Worm (Caenorhabditis elegans) whole organism, young adult: ENCODE data around the gene F08G12.3.

ENCODE experiments used
- B0035.1 ChIP-seq: sonication (generic microtip); optimal IDR thresholded peaks from 2 replicates; lab custom pipeline; 2016; ENCODE audit warnings: missing genetic modification characterization, mild to moderate bottlenecking, missing compliant biosample characterization, missing genotype, missing genetic modification reagents
- B0261.1 ChIP-seq: sonication (generic microtip); optimal IDR thresholded peaks from 2 replicates; lab custom pipeline; 2016; ENCODE audit warnings: mild to moderate bottlenecking, missing genetic modification characterization, moderate library complexity, missing compliant biosample characterization
- B0336.3 ChIP-seq: fragments of 200-800 bp; sonication (Bioruptor generic); IDR thresholded peaks from 2 replicates; pipeline ENCODE4 v1.3.6; 2022; ENCODE audit warnings: missing genetic modification characterization, missing compliant biosample characterization
- C17E4.6 ChIP-seq: fragments of 200-800 bp; sonication (Bioruptor generic); IDR thresholded peaks from 2 replicates; pipeline ENCODE4 v1.3.6; 2022; ENCODE audit warnings: missing genetic modification reagents, missing genetic modification characterization, missing compliant biosample characterization
- D2030.7 ChIP-seq: fragments of 200-800 bp; sonication (Bioruptor generic); IDR thresholded peaks from 2 replicates; pipeline ENCODE4 v1.3.6; 2022; ENCODE audit warnings: missing genetic modification reagents, missing genetic modification characterization, missing compliant biosample characterization
- F33H1.4 ChIP-seq: fragments of 200-800 bp; sonication (Bioruptor generic); IDR thresholded peaks from 2 replicates; pipeline ENCODE4 v1.3.6; 2022; ENCODE audit warnings: missing genetic modification reagents, missing genetic modification characterization, missing compliant biosample characterization
- F55B11.4 ChIP-seq: sonication (generic microtip); optimal IDR thresholded peaks from 2 replicates; lab custom pipeline; 2016; ENCODE audit warnings: missing compliant biosample characterization, missing genetic modification characterization, borderline replicate concordance; ENCODE audit not compliant: insufficient read depth
- F57C9.4 ChIP-seq: sonication (generic microtip); optimal IDR thresholded peaks from 2 replicates; lab custom pipeline; 2017; ENCODE audit warnings: mild to moderate bottlenecking, missing genetic modification characterization, missing compliant biosample characterization
- K12H6.12 ChIP-seq: fragments of 200-800 bp; sonication (Bioruptor generic); optimal IDR thresholded peaks from 2 replicates; lab custom pipeline; 2018; ENCODE audit warnings: mild to moderate bottlenecking, missing genetic modification characterization, missing compliant biosample characterization
- T26A5.8 ChIP-seq: sonication (generic microtip); optimal IDR thresholded peaks from 2 replicates; lab custom pipeline; 2016; ENCODE audit warnings: missing genetic modification characterization, missing compliant biosample characterization
- Y56A3A.18 ChIP-seq: fragments of 200-800 bp; sonication (Bioruptor generic); IDR thresholded peaks from 2 replicates; pipeline ENCODE4 v1.3.6; 2022; ENCODE audit warnings: missing genetic modification reagents, missing genetic modification characterization, missing compliant biosample characterization
- ama-1 ChIP-seq, 3 experiments: fragments of 150-350 bp in 1 of 3; sonication (generic microtip) in 2 of 3; optimal IDR thresholded peaks; 2 replicates each; lab custom pipeline; 2014 to 2018; ENCODE audit warnings: missing biosample characterization in 2 of 3, missing genetic modification characterization in 2 of 3, missing genetic modification reagents in 2 of 3
- atf-7 ChIP-seq: sonication (generic microtip); optimal IDR thresholded peaks from 2 replicates; lab custom pipeline; 2017; ENCODE audit warnings: mild to moderate bottlenecking, missing genetic modification characterization, missing compliant biosample characterization
- athp-1 ChIP-seq: sonication (generic microtip); optimal IDR thresholded peaks from 2 replicates; lab custom pipeline; 2017; ENCODE audit warnings: mild to moderate bottlenecking, missing genetic modification characterization, missing compliant biosample characterization
- attf-5 ChIP-seq: fragments of 200-800 bp; sonication (Bioruptor generic); optimal IDR thresholded peaks from 2 replicates; lab custom pipeline; 2018; ENCODE audit warnings: mild to moderate bottlenecking, missing genetic modification characterization, missing compliant biosample characterization
- ceh-100 ChIP-seq: fragments of 200-800 bp; sonication (Bioruptor generic); IDR thresholded peaks from 2 replicates; pipeline ENCODE4 v1.3.6; 2022; ENCODE audit warnings: missing genetic modification reagents, missing genetic modification characterization, missing compliant biosample characterization
- ceh-79 ChIP-seq: sonication (generic microtip); optimal IDR thresholded peaks from 2 replicates; lab custom pipeline; 2017; ENCODE audit warnings: mild to moderate bottlenecking, missing genetic modification characterization, missing compliant biosample characterization
- ceh-91 ChIP-seq: fragments of 200-800 bp; sonication (Bioruptor generic); IDR thresholded peaks from 2 replicates; pipeline ENCODE4 v1.3.6; 2022; ENCODE audit warnings: missing genetic modification reagents, missing genetic modification characterization, missing compliant biosample characterization
- chd-7 ChIP-seq: sonication (generic microtip); optimal IDR thresholded peaks from 2 replicates; lab custom pipeline; 2016; ENCODE audit warnings: mild to moderate bottlenecking, missing genetic modification characterization, moderate library complexity, missing compliant biosample characterization
- dpff-1 ChIP-seq: sonication (generic microtip); optimal IDR thresholded peaks from 2 replicates; lab custom pipeline; 2017; ENCODE audit warnings: mild to moderate bottlenecking, missing genetic modification characterization, missing compliant biosample characterization
- efl-1 ChIP-seq: fragments of 150-350 bp; optimal IDR thresholded peaks from 2 replicates; lab custom pipeline; 2014; ENCODE audit warnings: missing biosample characterization, missing genetic modification reagents, missing genetic modification characterization
- egl-44 ChIP-seq: fragments of 200-800 bp; sonication (Bioruptor generic); IDR thresholded peaks from 2 replicates; pipeline ENCODE4 v1.3.6; 2022; ENCODE audit warnings: missing genetic modification reagents, missing genetic modification characterization, missing compliant biosample characterization
- ekl-4 ChIP-seq: fragments of 200-800 bp; sonication (Bioruptor generic); IDR thresholded peaks from 2 replicates; pipeline ENCODE4 v1.3.6; 2022; ENCODE audit warnings: missing genetic modification reagents, missing genetic modification characterization, missing compliant biosample characterization
- ets-4 ChIP-seq: fragments of 200-800 bp; sonication (Bioruptor generic); optimal IDR thresholded peaks from 2 replicates; lab custom pipeline; 2018; ENCODE audit warnings: mild to moderate bottlenecking, missing genetic modification characterization, missing compliant biosample characterization
- him-1 ChIP-seq: sonication (generic microtip); optimal IDR thresholded peaks from 2 replicates; lab custom pipeline; 2016; ENCODE audit warnings: missing genotype, missing genetic modification reagents, missing genetic modification characterization, missing compliant biosample characterization
- hlh-12 ChIP-seq: sonication (generic microtip); optimal IDR thresholded peaks from 2 replicates; lab custom pipeline; 2016; ENCODE audit warnings: missing genetic modification characterization, missing compliant biosample characterization
- hmg-1.2 ChIP-seq: fragments of 200-800 bp; sonication (Bioruptor generic); IDR thresholded peaks from 2 replicates; pipeline ENCODE4 v1.3.6; 2022; ENCODE audit warnings: missing genetic modification reagents, missing genetic modification characterization, missing compliant biosample characterization
- hmg-20 ChIP-seq: fragments of 200-800 bp; sonication (Bioruptor generic); IDR thresholded peaks from 2 replicates; pipeline ENCODE4 v1.3.6; 2022; ENCODE audit warnings: missing genetic modification reagents, missing genetic modification characterization, missing compliant biosample characterization
- lag-1 ChIP-seq: fragments of 200-800 bp; sonication (Bioruptor generic); IDR thresholded peaks from 2 replicates; pipeline ENCODE4 v1.3.6; 2022; ENCODE audit warnings: missing genetic modification reagents, missing genetic modification characterization, missing compliant biosample characterization
- lin-26 ChIP-seq: fragments of 200-800 bp; sonication (Bioruptor generic); IDR thresholded peaks from 2 replicates; pipeline ENCODE4 v1.3.6; 2022; ENCODE audit warnings: missing genetic modification reagents, missing genetic modification characterization, missing compliant biosample characterization
- lin-40 ChIP-seq: sonication (generic microtip); optimal IDR thresholded peaks from 2 replicates; lab custom pipeline; 2016; ENCODE audit warnings: missing genetic modification characterization, mild to moderate bottlenecking, missing compliant biosample characterization, missing genotype, missing genetic modification reagents
- lir-1 ChIP-seq: fragments of 200-800 bp; sonication (Bioruptor generic); conservative IDR thresholded peaks from 2 replicates; pipeline ENCODE4 v1.3.6; 2022; ENCODE audit warnings: missing genetic modification reagents, missing genetic modification characterization, missing compliant biosample characterization
- madf-8 ChIP-seq: fragments of 200-800 bp; sonication (Bioruptor generic); conservative IDR thresholded peaks from 2 replicates; pipeline ENCODE4 v1.3.6; 2022; ENCODE audit warnings: missing genetic modification reagents, missing genetic modification characterization, missing compliant biosample characterization
- nhr-179 ChIP-seq: sonication (generic microtip); optimal IDR thresholded peaks from 2 replicates; lab custom pipeline; 2016; ENCODE audit warnings: mild to moderate bottlenecking, missing genetic modification characterization, missing compliant biosample characterization
- rcor-1 ChIP-seq: fragments of 200-800 bp; sonication (Bioruptor generic); IDR thresholded peaks from 2 replicates; pipeline ENCODE4 v1.3.6; 2022; ENCODE audit warnings: missing genetic modification reagents, missing genetic modification characterization, missing compliant biosample characterization
- rec-8 ChIP-seq, 2 experiments: sonication (generic microtip); optimal IDR thresholded peaks; 2 replicates each; lab custom pipeline; 2016; ENCODE audit warnings: mild to moderate bottlenecking in 2 of 2, missing genetic modification characterization in 2 of 2, missing genetic modification reagents in 2 of 2, missing genotype in 2 of 2, missing biosample characterization in 1 of 2, missing compliant biosample characterization in 1 of 2, moderate library complexity in 1 of 2
- rpc-1 ChIP-seq, 2 experiments: fragments of 150-350 bp in 1 of 2; sonication (generic microtip) in 1 of 2; optimal IDR thresholded peaks; 2 replicates each; lab custom pipeline; 2014 to 2018; ENCODE audit warnings: missing biosample characterization in 1 of 2, missing genetic modification characterization in 1 of 2, missing genetic modification reagents in 1 of 2, missing genotype in 1 of 2
- sdz-38 ChIP-seq: sonication (generic microtip); optimal IDR thresholded peaks from 2 replicates; lab custom pipeline; 2016; ENCODE audit warnings: missing genotype, missing genetic modification characterization, missing compliant biosample characterization
- snpc-1.1 ChIP-seq: sonication (generic microtip); optimal IDR thresholded peaks from 2 replicates; lab custom pipeline; 2017; ENCODE audit warnings: missing genetic modification characterization, mild to moderate bottlenecking, missing compliant biosample characterization, antibody characterized with exemption, moderate library complexity, missing genotype, missing genetic modification reagents; ENCODE audit not compliant: insufficient read depth
- snpc-3.4 ChIP-seq: sonication (generic microtip); optimal IDR thresholded peaks from 2 replicates; lab custom pipeline; 2017; ENCODE audit warnings: missing genetic modification characterization, mild to moderate bottlenecking, missing compliant biosample characterization, antibody characterized with exemption, moderate library complexity, missing genotype, missing genetic modification reagents
- somi-1 ChIP-seq: fragments of 200-800 bp; sonication (Bioruptor generic); optimal IDR thresholded peaks from 2 replicates; lab custom pipeline; 2018; ENCODE audit warnings: mild to moderate bottlenecking, missing genetic modification characterization, missing compliant biosample characterization
- tbp1 ChIP-seq: fragments of 200-800 bp; sonication (Bioruptor generic); optimal IDR thresholded peaks from 2 replicates; lab custom pipeline; 2018; ENCODE audit warnings: mild to moderate bottlenecking, missing genetic modification characterization, missing compliant biosample characterization
- unc-130 ChIP-seq: sonication (generic microtip); optimal IDR thresholded peaks from 2 replicates; lab custom pipeline; 2016; ENCODE audit warnings: missing genetic modification reagents, missing genetic modification characterization, missing compliant biosample characterization
- unc-62 ChIP-seq: fragments of 150-350 bp; optimal IDR thresholded peaks from 2 replicates; lab custom pipeline; 2014; ENCODE audit warnings: missing biosample characterization, missing genetic modification reagents, missing genetic modification characterization
- zfh-2 ChIP-seq: fragments of 200-800 bp; sonication (Bioruptor generic); conservative IDR thresholded peaks from 2 replicates; pipeline ENCODE4 v1.3.6; 2022; ENCODE audit warnings: missing genetic modification reagents, missing genetic modification characterization, missing compliant biosample characterization
- zim-3 ChIP-seq: sonication (generic microtip); optimal IDR thresholded peaks from 2 replicates; lab custom pipeline; 2017; ENCODE audit warnings: mild to moderate bottlenecking, missing genetic modification characterization, moderate library complexity, missing compliant biosample characterization
- ztf-25 ChIP-seq: fragments of 200-800 bp; sonication (Bioruptor generic); IDR thresholded peaks from 2 replicates; pipeline ENCODE4 v1.3.6; 2022; ENCODE audit warnings: missing genetic modification reagents, missing genetic modification characterization, missing compliant biosample characterization
- ztf-28 ChIP-seq: fragments of 200-800 bp; sonication (Bioruptor generic); IDR thresholded peaks from 2 replicates; pipeline ENCODE4 v1.3.6; 2022; ENCODE audit warnings: missing genetic modification reagents, missing genetic modification characterization, missing compliant biosample characterization

The F08G12.3 gene

ce11 chrX:11299642-11300307 is at the start of gene F08G12.3, which contains the start of gene snrp-40.1:
Gene F08G12.3, plus strand, starts transcription at chrX:11300257.
Gene snrp-40.1, minus strand, starts transcription at chrX:11299784.
- TF ChIP-seq athp-1 (tag; lab: Kevin White, UChicago): no peak
- TF ChIP-seq lir-1 (GFP tag; lab: Robert Waterston, UW): no peak
- no peak for TF ChIP-seq B0261.1 (tag; lab: Kevin White, UChicago)
- TF ChIP-seq attf-5 (GFP tag; lab: Kevin White, UChicago): peak; percentile 92
- TF ChIP-seq B0336.3 (GFP tag; lab: Robert Waterston, UW): peak; percentile 46; the same call in 1 of the 2 replicates
- no peak for TF ChIP-seq rpc-1 (optimal IDR thresholded peaks at IDR 0.05; lab: Kevin White, UChicago)
- no peak for TF ChIP-seq rpc-1 (tag; optimal IDR thresholded peaks at IDR 0.05; lab: Kevin White, UChicago)
- no peak for TF ChIP-seq F33H1.4 (GFP tag; lab: Robert Waterston, UW)
- TF ChIP-seq dpff-1 (tag; lab: Kevin White, UChicago): no peak
- TF ChIP-seq hlh-12 (tag; lab: Kevin White, UChicago): no peak
- no peak for TF ChIP-seq ekl-4 (GFP tag; lab: Robert Waterston, UW)
- no peak for TF ChIP-seq snpc-1.1 (tag; lab: Kevin White, UChicago)
- no peak for TF ChIP-seq T26A5.8 (tag; lab: Kevin White, UChicago)
- TF ChIP-seq nhr-179 (tag; lab: Kevin White, UChicago): no peak
- TF ChIP-seq rcor-1 (GFP tag; lab: Robert Waterston, UW): 0 out of 2 replicates have a peak, but pooled peaks have one; percentile 21
- TF ChIP-seq C17E4.6 (GFP tag; lab: Robert Waterston, UW): no peak
- TF ChIP-seq ceh-91 (GFP tag; lab: Robert Waterston, UW): no peak
- TF ChIP-seq lag-1 (GFP tag; lab: Robert Waterston, UW): no peak
- TF ChIP-seq somi-1 (GFP tag; lab: Kevin White, UChicago): no peak
- peak; percentile 84 for TF ChIP-seq K12H6.12 (tag; lab: Kevin White, UChicago)
- no peak for TF ChIP-seq him-1 (tag; lab: Kevin White, UChicago)
- TF ChIP-seq ztf-25 (GFP tag; lab: Robert Waterston, UW): no peak
- no peak for TF ChIP-seq lin-26 (GFP tag; lab: Robert Waterston, UW)
- TF ChIP-seq F57C9.4 (tag; lab: Kevin White, UChicago): no peak
- no peak for TF ChIP-seq hmg-20 (GFP tag; lab: Robert Waterston, UW)
- TF ChIP-seq ets-4 (GFP tag; lab: Kevin White, UChicago): peak; percentile 15
- no peak for TF ChIP-seq sdz-38 (tag; lab: Kevin White, UChicago)
- peak; percentile 29 for TF ChIP-seq atf-7 (tag; lab: Kevin White, UChicago)
- TF ChIP-seq tbp1 (GFP tag; lab: Kevin White, UChicago): no peak
- TF ChIP-seq Y56A3A.18 (GFP tag; lab: Robert Waterston, UW): no peak
- no peak for TF ChIP-seq zim-3 (tag; lab: Kevin White, UChicago)
- peak; percentile 98 for TF ChIP-seq zfh-2 (GFP tag; lab: Robert Waterston, UW)
- no peak for TF ChIP-seq madf-8 (GFP tag; lab: Robert Waterston, UW)
- TF ChIP-seq ceh-79: no peak
- peak; percentile 80 for TF ChIP-seq lin-40 (tag; lab: Kevin White, UChicago)
- TF ChIP-seq ama-1 (optimal IDR thresholded peaks at IDR 0.05; lab: Kevin White, UChicago): no peak
- no peak for TF ChIP-seq ama-1 (GFP tag; optimal IDR thresholded peaks at IDR 0.05; lab: Kevin White, UChicago)
- TF ChIP-seq efl-1 (GFP tag; lab: Kevin White, UChicago): no peak
- no peak for TF ChIP-seq D2030.7
- TF ChIP-seq unc-130: no peak
- no peak for TF ChIP-seq ceh-100 (GFP tag; lab: Robert Waterston, UW)
- TF ChIP-seq hmg-1.2 (GFP tag; lab: Robert Waterston, UW): peak; percentile 88
- TF ChIP-seq F55B11.4: no peak
- TF ChIP-seq egl-44 (GFP tag; lab: Robert Waterston, UW): peak; percentile 16; the same call in 1 of the 2 replicates
- TF ChIP-seq snpc-3.4 (tag; lab: Kevin White, UChicago): no peak
- TF ChIP-seq chd-7 (tag; lab: Kevin White, UChicago): peak; percentile 71
- no peak for TF ChIP-seq unc-62 (GFP tag; lab: Kevin White, UChicago)
- no peak for TF ChIP-seq ztf-28 (GFP tag; lab: Robert Waterston, UW)
- no peak for TF ChIP-seq B0035.1 (tag; lab: Kevin White, UChicago)
- no peak for TF ChIP-seq rec-8 (tag; optimal IDR thresholded peaks at IDR 0.05; lab: Kevin White, UChicago)
